Worm (Caenorhabditis elegans): ENCODE results near the gene T13C2.7.

ce11 chrII:6752027-6752426 lies 27.2 kb upstream of the T13C2.7 start, which contains the start of gene F41G3.19:
- TF ChIP-seq him-1 (tag; optimal IDR thresholded peaks at IDR 0.05) = no peak
- TF ChIP-seq W03F9.2 (tag; optimal IDR thresholded peaks at IDR 0.05) = no peak

All from whole organism, L4/young adult.